Worm (Caenorhabditis elegans) whole organism, late embryonic: ENCODE measurements around the gene acdh-6.
A peak's percentile ranks its signal among the peaks of the same experiment; 100 is the strongest.

Source experiments
- ceh-18 ChIP-seq: sonication (generic microtip); optimal IDR thresholded peaks from 2 replicates; lab custom pipeline; 2016; ENCODE audit warnings: missing genetic modification characterization, missing compliant biosample characterization
- ceh-34 ChIP-seq: sonication (generic microtip); optimal IDR thresholded peaks from 2 replicates; lab custom pipeline; 2016; ENCODE audit warnings: mild to moderate bottlenecking, missing genetic modification characterization, missing compliant biosample characterization
- dmd-4 ChIP-seq: sonication (generic microtip); optimal IDR thresholded peaks from 2 replicates; lab custom pipeline; 2016; ENCODE audit warnings: borderline replicate concordance, missing genetic modification characterization, missing compliant biosample characterization
- fkh-10 ChIP-seq: fragments of 150-350 bp; optimal IDR thresholded peaks from 2 replicates; lab custom pipeline; 2014; ENCODE audit warnings: missing biosample characterization, missing genetic modification reagents, missing genetic modification characterization
- hlh-30 ChIP-seq: sonication (generic microtip); optimal IDR thresholded peaks from 2 replicates; lab custom pipeline; 2017; ENCODE audit warnings: antibody characterized with exemption, missing genetic modification characterization, missing compliant biosample characterization; ENCODE audit not compliant: insufficient read depth
- unc-86 ChIP-seq: sonication (generic microtip); optimal IDR thresholded peaks from 2 replicates; lab custom pipeline; 2016; ENCODE audit warnings: missing genetic modification characterization, missing compliant biosample characterization

- TF ChIP-seq hlh-30 (tag; lab: Kevin White, UChicago) (peak; percentile 12), unc-86 (tag; lab: Kevin White, UChicago) (no peak), ceh-18 (tag; lab: Kevin White, UChicago) (no peak), fkh-10 (GFP tag; lab: Kevin White, UChicago) (no peak), dmd-4 (tag; lab: Kevin White, UChicago) (no peak), ceh-34 (peak; percentile 35)
These were observed 4.0 kb upstream of the acdh-6 start, which contains the start of gene C02D5.2 for ce11 chrIII:8556836-8557385.
